Worm (Caenorhabditis elegans) whole organism, young adult: ENCODE results near the gene D1086.3.
"Not testable (repeated sequence)": the region's sequence is repeated elsewhere in the genome, so short reads cannot be mapped to it uniquely, and the experiment has no call there.

Experiments used
- B0261.1 ChIP-seq: sonication (generic microtip); optimal IDR thresholded peaks from 2 replicates; lab custom pipeline; 2016; ENCODE audit warnings: mild to moderate bottlenecking, missing genetic modification characterization, moderate library complexity, missing compliant biosample characterization
- C06A6.2 ChIP-seq: fragments of 200-800 bp; sonication (Bioruptor generic); conservative IDR thresholded peaks from 2 replicates; pipeline ENCODE4 v1.3.6; 2022; ENCODE audit warnings: missing genetic modification characterization, missing compliant biosample characterization
- C17E4.6 ChIP-seq: fragments of 200-800 bp; sonication (Bioruptor generic); IDR thresholded peaks from 2 replicates; pipeline ENCODE4 v1.3.6; 2022; ENCODE audit warnings: missing genetic modification reagents, missing genetic modification characterization, missing compliant biosample characterization
- F23B12.7 ChIP-seq: sonication (generic microtip); optimal IDR thresholded peaks from 2 replicates; lab custom pipeline; 2017; ENCODE audit warnings: missing genetic modification characterization, mild to moderate bottlenecking, missing compliant biosample characterization, antibody characterized with exemption, moderate library complexity; ENCODE audit not compliant: insufficient read depth
- F52B5.7 ChIP-seq: sonication (generic microtip); optimal IDR thresholded peaks from 2 replicates; lab custom pipeline; 2016; ENCODE audit warnings: mild to moderate bottlenecking, missing genetic modification characterization, missing compliant biosample characterization
- F55B11.4 ChIP-seq: sonication (generic microtip); optimal IDR thresholded peaks from 2 replicates; lab custom pipeline; 2016; ENCODE audit warnings: missing compliant biosample characterization, missing genetic modification characterization, borderline replicate concordance; ENCODE audit not compliant: insufficient read depth
- F57A8.1 ChIP-seq: fragments of 200-800 bp; sonication (Bioruptor generic); optimal IDR thresholded peaks from 2 replicates; lab custom pipeline; 2018; ENCODE audit warnings: mild to moderate bottlenecking, missing genetic modification characterization, moderate library complexity, missing compliant biosample characterization
- T26A5.8 ChIP-seq: sonication (generic microtip); optimal IDR thresholded peaks from 2 replicates; lab custom pipeline; 2016; ENCODE audit warnings: missing genetic modification characterization, missing compliant biosample characterization
- Y53F4B.3 ChIP-seq: fragments of 200-800 bp; sonication (Bioruptor generic); IDR thresholded peaks from 2 replicates; pipeline ENCODE4 v1.3.6; 2022; ENCODE audit warnings: missing genetic modification reagents, missing genetic modification characterization, missing compliant biosample characterization
- Y67H2A.10 ChIP-seq: fragments of 200-800 bp; sonication (Bioruptor generic); conservative IDR thresholded peaks from 2 replicates; pipeline ENCODE4 v1.3.6; 2022; ENCODE audit warnings: missing genetic modification reagents, missing genetic modification characterization, missing compliant biosample characterization
- Y95B8A.8 ChIP-seq: fragments of 200-800 bp; sonication (Bioruptor generic); IDR thresholded peaks from 2 replicates; pipeline ENCODE4 v1.3.6; 2022; ENCODE audit warnings: missing genetic modification reagents, missing genetic modification characterization, missing compliant biosample characterization
- cebp-1 ChIP-seq, 2 experiments: fragments of 200-800 bp in 1 of 2; sonication (Bioruptor generic) in 1 of 2; sonication (generic microtip) in 1 of 2; IDR thresholded peaks in 1 of 2; optimal IDR thresholded peaks in 1 of 2; 2 replicates each; pipeline versions ENCODE4 v1.3.6 to Lab custom; 2017 to 2022; ENCODE audit warnings: missing compliant biosample characterization in 2 of 2, missing genetic modification characterization in 2 of 2, mild to moderate bottlenecking in 1 of 2, missing genetic modification reagents in 1 of 2, moderate library complexity in 1 of 2
- ceh-100 ChIP-seq: fragments of 200-800 bp; sonication (Bioruptor generic); IDR thresholded peaks from 2 replicates; pipeline ENCODE4 v1.3.6; 2022; ENCODE audit warnings: missing genetic modification reagents, missing genetic modification characterization, missing compliant biosample characterization
- ceh-27 ChIP-seq: fragments of 200-800 bp; sonication (Bioruptor generic); optimal IDR thresholded peaks from 2 replicates; lab custom pipeline; 2018; ENCODE audit warnings: mild to moderate bottlenecking, missing genetic modification characterization, moderate library complexity, missing compliant biosample characterization
- chd-7 ChIP-seq: sonication (generic microtip); optimal IDR thresholded peaks from 2 replicates; lab custom pipeline; 2016; ENCODE audit warnings: mild to moderate bottlenecking, missing genetic modification characterization, moderate library complexity, missing compliant biosample characterization
- dpl-1 ChIP-seq: fragments of 150-350 bp; optimal IDR thresholded peaks from 2 replicates; lab custom pipeline; 2014; ENCODE audit warnings: missing biosample characterization, missing genetic modification reagents, missing genetic modification characterization
- egl-44 ChIP-seq: fragments of 200-800 bp; sonication (Bioruptor generic); IDR thresholded peaks from 2 replicates; pipeline ENCODE4 v1.3.6; 2022; ENCODE audit warnings: missing genetic modification reagents, missing genetic modification characterization, missing compliant biosample characterization
- egrh-3 ChIP-seq: fragments of 200-800 bp; sonication (Bioruptor generic); IDR thresholded peaks from 2 replicates; pipeline ENCODE4 v1.3.6; 2022; ENCODE audit warnings: missing genetic modification reagents, missing genetic modification characterization, missing compliant biosample characterization
- ekl-4 ChIP-seq: fragments of 200-800 bp; sonication (Bioruptor generic); IDR thresholded peaks from 2 replicates; pipeline ENCODE4 v1.3.6; 2022; ENCODE audit warnings: missing genetic modification reagents, missing genetic modification characterization, missing compliant biosample characterization
- gei-17 ChIP-seq: fragments of 200-800 bp; sonication (Bioruptor generic); optimal IDR thresholded peaks from 2 replicates; lab custom pipeline; 2018; ENCODE audit warnings: mild to moderate bottlenecking, missing genetic modification characterization, missing compliant biosample characterization
- hmg-20 ChIP-seq: fragments of 200-800 bp; sonication (Bioruptor generic); IDR thresholded peaks from 2 replicates; pipeline ENCODE4 v1.3.6; 2022; ENCODE audit warnings: missing genetic modification reagents, missing genetic modification characterization, missing compliant biosample characterization
- hrde-1 ChIP-seq: sonication (generic microtip); optimal IDR thresholded peaks from 2 replicates; lab custom pipeline; 2016; ENCODE audit warnings: missing genetic modification characterization, mild to moderate bottlenecking, missing compliant biosample characterization, moderate library complexity, missing genotype, missing genetic modification reagents, borderline replicate concordance
- lin-26 ChIP-seq: fragments of 200-800 bp; sonication (Bioruptor generic); IDR thresholded peaks from 2 replicates; pipeline ENCODE4 v1.3.6; 2022; ENCODE audit warnings: missing genetic modification reagents, missing genetic modification characterization, missing compliant biosample characterization
- lir-1 ChIP-seq: fragments of 200-800 bp; sonication (Bioruptor generic); conservative IDR thresholded peaks from 2 replicates; pipeline ENCODE4 v1.3.6; 2022; ENCODE audit warnings: missing genetic modification reagents, missing genetic modification characterization, missing compliant biosample characterization
- madf-3 ChIP-seq: fragments of 200-800 bp; sonication (Bioruptor generic); IDR thresholded peaks from 2 replicates; pipeline ENCODE4 v1.3.6; 2022; ENCODE audit warnings: missing genetic modification reagents, missing genetic modification characterization, missing compliant biosample characterization
- madf-8 ChIP-seq: fragments of 200-800 bp; sonication (Bioruptor generic); conservative IDR thresholded peaks from 2 replicates; pipeline ENCODE4 v1.3.6; 2022; ENCODE audit warnings: missing genetic modification reagents, missing genetic modification characterization, missing compliant biosample characterization
- mcd-1 ChIP-seq: fragments of 200-800 bp; sonication (Bioruptor generic); IDR thresholded peaks from 2 replicates; pipeline ENCODE4 v1.3.6; 2022; ENCODE audit warnings: missing genetic modification reagents, missing genetic modification characterization, missing compliant biosample characterization
- mxl-1 ChIP-seq: sonication (generic microtip); optimal IDR thresholded peaks from 2 replicates; lab custom pipeline; 2016; ENCODE audit warnings: missing genetic modification characterization, missing compliant biosample characterization
- nfyb-1 ChIP-seq: fragments of 200-800 bp; sonication (Bioruptor generic); IDR thresholded peaks from 2 replicates; pipeline ENCODE4 v1.3.6; 2022; ENCODE audit warnings: missing genetic modification reagents, missing genetic modification characterization, missing compliant biosample characterization
- nhr-120 ChIP-seq: fragments of 200-800 bp; sonication (Bioruptor generic); IDR thresholded peaks from 2 replicates; pipeline ENCODE4 v1.3.6; 2022; ENCODE audit warnings: missing genetic modification characterization, missing compliant biosample characterization
- nhr-179 ChIP-seq: sonication (generic microtip); optimal IDR thresholded peaks from 2 replicates; lab custom pipeline; 2016; ENCODE audit warnings: mild to moderate bottlenecking, missing genetic modification characterization, missing compliant biosample characterization
- rpc-1 ChIP-seq, 2 experiments: fragments of 150-350 bp in 1 of 2; sonication (generic microtip) in 1 of 2; optimal IDR thresholded peaks; 2 replicates each; lab custom pipeline; 2014 to 2018; ENCODE audit warnings: missing biosample characterization in 1 of 2, missing genetic modification characterization in 1 of 2, missing genetic modification reagents in 1 of 2, missing genotype in 1 of 2
- snpc-1.3 ChIP-seq: sonication (generic microtip); optimal IDR thresholded peaks from 2 replicates; lab custom pipeline; 2017; ENCODE audit warnings: missing genetic modification characterization, mild to moderate bottlenecking, missing compliant biosample characterization, antibody characterized with exemption, moderate library complexity, missing genotype, missing genetic modification reagents; ENCODE audit not compliant: insufficient read depth
- snpc-4 ChIP-seq, 5 experiments: fragments of 150-350 bp in 1 of 5; sonication (generic microtip) in 4 of 5; optimal IDR thresholded peaks; 2 replicates each; lab custom pipeline; 2014 to 2018; ENCODE audit warnings: missing genetic modification characterization in 5 of 5, missing biosample characterization in 3 of 5, antibody characterized with exemption in 2 of 5, mild to moderate bottlenecking in 2 of 5, missing compliant biosample characterization in 2 of 5, missing genotype in 2 of 5, moderate library complexity in 2 of 5, missing genetic modification reagents in 1 of 5
- zfh-2 ChIP-seq: fragments of 200-800 bp; sonication (Bioruptor generic); conservative IDR thresholded peaks from 2 replicates; pipeline ENCODE4 v1.3.6; 2022; ENCODE audit warnings: missing genetic modification reagents, missing genetic modification characterization, missing compliant biosample characterization
- ztf-18 ChIP-seq: sonication (generic microtip); optimal IDR thresholded peaks from 2 replicates; lab custom pipeline; 2016; ENCODE audit warnings: missing genotype, mild to moderate bottlenecking, missing genetic modification characterization, missing compliant biosample characterization
- ztf-25 ChIP-seq: fragments of 200-800 bp; sonication (Bioruptor generic); IDR thresholded peaks from 2 replicates; pipeline ENCODE4 v1.3.6; 2022; ENCODE audit warnings: missing genetic modification reagents, missing genetic modification characterization, missing compliant biosample characterization

The D1086.3 gene

ce11 chrV:14092403-14092802 lies at the start of gene D1086.3 (continued):
- TF ChIP-seq dpl-1 (GFP tag; lab: Kevin White, UChicago): no peak
- TF ChIP-seq C06A6.2: no peak
- no peak for TF ChIP-seq nhr-179
- TF ChIP-seq rpc-1 (optimal IDR thresholded peaks at IDR 0.05; lab: Kevin White, UChicago): no peak
- TF ChIP-seq rpc-1 (tag; optimal IDR thresholded peaks at IDR 0.05; lab: Kevin White, UChicago): no peak
- no peak for TF ChIP-seq egrh-3 (GFP tag; lab: Robert Waterston, UW)
- peak; percentile 52; the same call in 1 of the 2 replicates for TF ChIP-seq hmg-20 (GFP tag; lab: Robert Waterston, UW)
- peak; percentile 35 for TF ChIP-seq ztf-18 (tag; lab: Kevin White, UChicago)
- TF ChIP-seq nfyb-1 (GFP tag; lab: Robert Waterston, UW): peak; percentile 78
- TF ChIP-seq F55B11.4 (tag; lab: Kevin White, UChicago): no peak
- no peak for TF ChIP-seq cebp-1 (GFP tag; IDR thresholded peaks at IDR 0.05; lab: Robert Waterston, UW)
- no peak for TF ChIP-seq cebp-1 (tag; optimal IDR thresholded peaks at IDR 0.05; lab: Kevin White, UChicago)
- TF ChIP-seq B0261.1 (tag; lab: Kevin White, UChicago): peak; percentile 5
- TF ChIP-seq ceh-100 (GFP tag; lab: Robert Waterston, UW): peak; percentile 67
- TF ChIP-seq F57A8.1 (GFP tag; lab: Kevin White, UChicago): no peak
- peak; percentile 21; the same call in 1 of the 2 replicates for TF ChIP-seq Y53F4B.3
- no peak for TF ChIP-seq gei-17 (GFP tag; lab: Kevin White, UChicago)
- TF ChIP-seq mcd-1 (GFP tag; lab: Robert Waterston, UW): peak; percentile 67
- TF ChIP-seq T26A5.8 (tag; lab: Kevin White, UChicago): no peak
- 0 out of 2 replicates have a peak, but pooled peaks have one; percentile 58 for TF ChIP-seq ztf-25 (GFP tag; lab: Robert Waterston, UW)
- peak; percentile 14 for TF ChIP-seq chd-7
- TF ChIP-seq hrde-1: peak; percentile 27
- TF ChIP-seq F52B5.7: no peak
- TF ChIP-seq Y67H2A.10 (GFP tag; lab: Robert Waterston, UW): no peak
- TF ChIP-seq ceh-27: peak; percentile 5
- 0 out of 2 replicates have a peak, but pooled peaks have one; percentile 54 for TF ChIP-seq lin-26
- TF ChIP-seq snpc-4 (GFP tag; optimal IDR thresholded peaks at IDR 0.05; lab: Kevin White, UChicago): peak; percentile 97
- peak; percentile 95 to 99 (median 97) for TF ChIP-seq snpc-4 (tag; optimal IDR thresholded peaks at IDR 0.05; lab: Kevin White, UChicago)
- peak; percentile 93 for TF ChIP-seq snpc-1.3 (tag; lab: Kevin White, UChicago)
- peak; percentile 26 for TF ChIP-seq F23B12.7 (tag; lab: Kevin White, UChicago)
- TF ChIP-seq Y95B8A.8 (GFP tag; lab: Robert Waterston, UW): 0 out of 2 replicates have a peak, but pooled peaks have one; percentile 32
- no peak for TF ChIP-seq nhr-120 (GFP tag; lab: Robert Waterston, UW)
- TF ChIP-seq madf-3 (GFP tag; lab: Robert Waterston, UW): no peak; the same call in 1 of the 2 replicates
- peak; percentile 51 for TF ChIP-seq mxl-1
- TF ChIP-seq C17E4.6 (GFP tag; lab: Robert Waterston, UW): peak; percentile 58; the same call in 1 of the 2 replicates
- 0 out of 2 replicates have a peak, but pooled peaks have one; percentile 11 for TF ChIP-seq egl-44 (GFP tag; lab: Robert Waterston, UW)
- TF ChIP-seq ekl-4 (GFP tag; lab: Robert Waterston, UW): peak; percentile 55

ce11 chrV:14049274-14049673 lies 43.3 kb upstream of the D1086.3 start, which contains the start of gene F58D12.1:
TSS of gene F58D12.1 (plus strand) at chrV:14049574.
- not testable (repeated sequence) for TF ChIP-seq madf-8 (GFP tag; lab: Robert Waterston, UW); zfh-2; lir-1
